Fruit fly (Drosophila melanogaster) whole organism: ENCODE data around the gene CG15412.

Source experiments
- CG8478 ChIP-seq: fragments of >200 bp; optimal IDR thresholded peaks from 2 replicates; lab custom pipeline; 2018; ENCODE audit warnings: inconsistent platforms
- Dll ChIP-seq: fragments of >200 bp; optimal IDR thresholded peaks from 2 replicates; lab custom pipeline; 2017
- EcR ChIP-seq, 2 experiments: fragments of >200 bp; optimal IDR thresholded peaks; 2 replicates each; lab custom pipeline; 2017; ENCODE audit warnings: missing biosample characterization in 2 of 2, missing genetic modification characterization in 2 of 2, missing genetic modification reagents in 2 of 2
- pan ChIP-seq: fragments of >200 bp; optimal IDR thresholded peaks from 2 replicates; lab custom pipeline; 2017
- psq ChIP-seq: fragments of >200 bp; optimal IDR thresholded peaks from 2 replicates; lab custom pipeline; 2017
- usp ChIP-seq: fragments of >200 bp; optimal IDR thresholded peaks from 2 replicates; lab custom pipeline; 2017; ENCODE audit warnings: missing biosample characterization, missing genetic modification characterization, mixed read lengths

The CG15412 gene

DNA sequence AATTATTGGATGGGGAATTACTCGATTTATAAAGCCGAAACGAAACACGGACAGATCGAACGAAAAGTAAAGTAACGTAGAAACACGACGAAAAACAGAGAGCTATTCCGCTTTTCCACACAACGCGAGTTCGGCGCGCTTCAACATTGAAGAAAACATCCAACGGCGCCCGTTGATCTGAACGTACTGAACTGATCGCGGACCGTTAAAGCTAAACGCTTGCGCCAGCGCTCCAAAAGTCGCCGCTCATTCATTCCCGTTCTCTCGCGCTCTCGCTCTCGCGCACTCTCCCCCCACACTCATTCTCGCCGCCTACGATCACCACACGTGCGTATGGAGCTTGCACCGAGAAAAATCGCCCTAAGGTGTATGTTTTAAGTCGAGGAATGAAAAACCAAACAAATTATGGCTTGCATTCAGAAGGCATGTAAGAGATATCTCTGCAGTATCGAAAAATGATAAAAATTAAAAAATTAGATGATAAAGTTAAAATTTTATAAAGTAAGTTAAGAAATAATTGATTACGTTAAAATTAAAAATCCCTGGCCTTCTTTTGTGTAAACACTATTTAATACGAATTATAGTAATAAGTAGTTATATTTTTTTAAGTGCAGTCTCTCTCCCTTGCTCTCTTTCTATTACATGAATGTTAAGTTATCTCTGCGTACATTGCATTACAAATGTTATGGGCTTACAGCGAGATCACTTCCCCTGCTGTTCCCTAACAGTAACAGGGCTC is 20.7 kb downstream of the CG15412 start, which contains the start of gene E23:
E23 (minus strand) TSS at position 188 of the 739 bp plus-strand sequence.
- TF ChIP-seq pan (no peak), usp (GFP tag; lab: Kevin White, UChicago) (no peak), CG8478 (lab: Kevin White, UChicago) (no peak), psq (lab: Kevin White, UChicago) (no peak), EcR (GFP tag; optimal IDR thresholded peaks at IDR 0.05; lab: Kevin White, UChicago) (no peak)

DNA sequence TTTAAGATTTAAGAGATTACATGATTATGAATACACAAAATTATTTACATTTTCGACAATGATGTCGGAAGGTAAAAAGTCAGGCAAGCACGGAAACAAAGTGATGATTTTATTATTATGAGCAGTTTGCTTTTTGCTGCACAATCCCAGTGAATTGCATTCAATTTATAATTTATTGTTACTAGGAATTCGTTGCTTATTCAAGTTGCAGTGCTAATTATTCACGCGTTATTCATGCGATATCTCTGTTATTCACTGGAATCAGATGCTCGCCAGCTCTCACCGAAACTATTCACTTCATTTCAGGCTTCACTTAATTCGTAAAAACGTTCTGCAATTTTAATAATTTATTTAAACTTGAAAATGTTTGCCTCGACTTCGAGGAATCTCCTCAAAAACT is 21.7 kb downstream of the CG15412 start:
- no peak for TF ChIP-seq CG8478 (lab: Kevin White, UChicago)
- no peak for TF ChIP-seq EcR (GFP tag; optimal IDR thresholded peaks at IDR 0.05; lab: Kevin White, UChicago)
- no peak for TF ChIP-seq psq (lab: Kevin White, UChicago)
- no peak for TF ChIP-seq pan
- no peak for TF ChIP-seq Dll (lab: Kevin White, UChicago)
- TF ChIP-seq usp (GFP tag; lab: Kevin White, UChicago) = no peak

DNA sequence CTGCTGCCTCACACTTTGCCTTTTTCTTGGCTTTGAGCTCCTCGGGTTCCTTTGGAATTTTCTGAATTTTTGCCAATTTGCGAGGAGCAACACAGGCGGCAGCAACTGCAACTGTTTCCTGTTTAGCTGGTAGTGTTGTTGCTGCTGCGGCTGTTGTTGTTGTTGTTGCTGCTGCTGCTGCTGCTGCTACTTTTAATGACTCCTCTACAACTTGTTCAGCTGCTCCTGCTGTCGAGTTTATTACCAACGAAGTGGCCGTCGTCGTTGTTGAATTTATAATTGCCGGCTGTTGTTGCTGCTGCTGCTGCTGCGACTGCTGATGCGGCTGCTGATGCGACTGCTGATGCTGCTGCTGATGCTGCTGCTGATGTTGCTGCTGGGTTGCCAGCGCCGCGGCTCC is 22.6 kb downstream of the CG15412 start:
- no peak for TF ChIP-seq usp (GFP tag; lab: Kevin White, UChicago)

DNA sequence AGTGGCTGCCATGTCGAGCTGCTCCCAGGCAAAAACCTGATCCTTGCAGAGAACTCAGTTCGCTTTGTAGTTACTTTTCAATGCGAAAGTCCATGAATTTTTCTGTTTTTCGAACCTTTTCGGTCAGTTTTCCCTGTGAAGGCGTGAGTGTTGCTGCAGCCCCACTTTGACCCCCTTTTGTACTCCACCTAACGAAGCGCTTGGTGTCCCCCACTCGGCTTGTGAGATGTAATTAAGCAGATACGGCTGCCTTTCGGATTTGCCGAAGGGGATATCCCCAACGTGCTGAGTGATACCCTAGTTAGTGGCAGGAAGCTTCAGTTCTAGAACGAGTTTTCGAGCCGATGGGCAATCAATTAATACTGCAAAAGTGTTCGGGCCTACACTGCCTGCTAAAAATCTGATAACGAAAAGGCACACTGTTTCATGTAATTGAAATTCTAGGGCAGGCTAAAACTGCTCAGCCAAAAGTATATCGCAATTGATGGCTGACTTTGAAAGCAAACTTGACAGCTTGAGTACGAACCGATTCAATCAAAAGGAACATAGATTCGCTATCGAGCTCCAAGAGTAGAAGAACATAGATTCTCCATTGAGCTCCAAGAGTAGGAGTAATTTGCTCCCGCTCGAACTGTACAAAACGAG is 23.8 kb downstream of the CG15412 start:
- TF ChIP-seq usp (GFP tag; lab: Kevin White, UChicago) = no peak

DNA sequence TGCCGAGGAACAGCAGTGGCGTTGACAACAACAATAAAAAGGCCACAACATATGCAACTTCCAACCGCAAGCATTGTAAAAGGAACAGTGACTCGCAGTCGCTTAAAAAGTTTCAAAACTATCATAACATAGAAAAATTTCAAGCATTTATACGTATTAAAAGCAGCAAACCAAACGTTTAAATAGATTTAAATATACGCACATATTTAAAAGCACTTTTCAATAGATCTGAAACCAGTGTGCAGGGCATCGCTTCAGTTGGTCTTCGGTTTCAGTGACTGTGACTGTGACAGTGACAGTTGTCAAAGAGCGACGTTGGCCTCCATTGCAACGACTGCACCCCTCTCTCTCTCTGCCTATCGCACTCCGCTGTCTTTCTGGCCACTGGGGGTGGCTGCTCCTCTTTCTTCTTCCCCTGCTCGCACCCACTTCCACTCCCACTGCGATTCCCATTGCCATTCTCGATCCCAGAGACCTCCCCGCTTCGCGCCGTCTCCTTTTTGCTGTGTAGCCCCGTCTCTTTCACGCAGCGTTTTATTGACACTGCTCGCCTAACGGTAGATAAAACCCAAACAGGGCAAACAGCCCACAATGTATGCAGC is 27.3 kb downstream of the CG15412 start:
- TF ChIP-seq psq (lab: Kevin White, UChicago) = no peak
- no peak for TF ChIP-seq pan
- TF ChIP-seq CG8478 (lab: Kevin White, UChicago) = no peak
- no peak for TF ChIP-seq usp (GFP tag; lab: Kevin White, UChicago)
- no peak for TF ChIP-seq EcR (GFP tag; optimal IDR thresholded peaks at IDR 0.05; lab: Kevin White, UChicago)

DNA sequence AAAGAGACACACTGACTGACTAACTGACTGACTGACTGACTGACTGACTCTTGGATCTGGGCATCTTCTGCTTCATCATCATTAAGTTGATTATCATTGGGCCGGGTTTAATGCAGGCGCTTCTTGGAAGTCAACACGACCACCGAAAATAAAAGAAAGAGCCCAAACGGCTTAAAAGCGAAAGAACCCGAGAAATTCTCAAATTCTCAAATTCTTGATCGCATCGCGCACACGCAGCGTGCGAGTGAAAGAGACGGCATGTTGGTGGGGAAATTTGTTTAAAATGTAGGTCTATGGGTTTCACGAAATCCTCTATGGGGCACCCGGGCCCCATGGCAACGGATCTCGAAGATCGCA is 29.1 kb downstream of the CG15412 start:
- TF ChIP-seq CG8478 (lab: Kevin White, UChicago) (no peak), EcR (GFP tag; optimal IDR thresholded peaks at IDR 0.05; lab: Kevin White, UChicago) (no peak), psq (lab: Kevin White, UChicago) (no peak)

DNA sequence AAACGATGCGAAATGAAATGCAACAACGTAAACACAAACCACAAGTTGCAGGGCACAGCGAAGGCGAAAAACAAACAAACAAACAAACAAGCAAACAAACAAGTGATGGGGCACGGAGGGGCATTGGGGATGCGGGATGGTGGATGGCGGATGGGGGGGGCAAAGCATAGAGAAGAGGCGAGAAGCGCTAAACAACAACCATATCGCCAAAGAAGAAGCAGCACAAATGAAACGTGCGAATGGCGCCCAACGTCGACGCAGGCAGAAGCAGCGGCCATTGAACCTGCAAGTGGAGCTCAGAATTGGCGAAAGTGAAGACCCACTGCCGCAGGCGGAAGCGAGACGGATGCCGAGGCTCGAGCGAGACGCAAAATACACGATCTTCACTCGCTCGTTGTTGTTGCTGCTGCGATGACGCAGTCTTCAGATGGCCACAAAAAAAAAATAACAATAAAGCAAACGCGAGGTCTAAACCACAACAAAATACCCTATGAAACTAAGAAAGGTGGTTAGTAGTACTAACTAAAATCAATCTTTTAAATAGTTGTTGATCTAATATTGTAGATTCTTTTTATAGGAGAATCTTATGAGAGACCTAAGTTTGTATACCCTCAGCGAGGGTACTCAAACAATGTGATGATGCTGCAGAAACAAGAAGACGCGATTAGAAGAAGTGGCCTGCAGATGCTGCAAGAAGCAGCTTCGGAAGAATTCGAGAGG is 29.6 kb downstream of the CG15412 start:
- TF ChIP-seq psq (lab: Kevin White, UChicago) (no peak), Dll (lab: Kevin White, UChicago) (peak; percentile 14), pan (no peak), usp (GFP tag; lab: Kevin White, UChicago) (no peak), EcR (GFP tag; optimal IDR thresholded peaks at IDR 0.05; lab: Kevin White, UChicago) (peak; percentile 91 to 97)

DNA sequence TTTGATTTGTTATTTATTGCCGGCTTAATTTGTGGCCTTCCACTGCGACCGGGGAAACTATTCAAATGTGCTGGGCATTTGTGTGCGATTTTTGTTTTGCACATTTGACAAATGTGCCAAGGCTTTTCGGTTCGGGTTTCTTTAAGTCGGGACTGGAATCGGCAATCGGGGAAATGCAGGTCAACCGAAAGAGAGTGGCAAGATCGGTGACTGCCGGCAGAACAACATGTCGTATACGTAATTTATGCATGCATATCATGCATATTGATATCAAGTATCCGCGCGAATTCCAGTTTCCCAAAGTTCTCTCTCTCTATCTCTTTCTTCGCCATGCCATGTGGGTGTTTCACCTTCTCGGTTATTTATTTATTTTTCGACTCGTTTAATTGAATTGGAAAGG is 33.1 kb downstream of the CG15412 start:
- TF ChIP-seq EcR (GFP tag; optimal IDR thresholded peaks at IDR 0.05; lab: Kevin White, UChicago) (no peak), psq (lab: Kevin White, UChicago) (no peak), Dll (lab: Kevin White, UChicago) (no peak), usp (GFP tag; lab: Kevin White, UChicago) (no peak), CG8478 (lab: Kevin White, UChicago) (no peak), pan (no peak)

DNA sequence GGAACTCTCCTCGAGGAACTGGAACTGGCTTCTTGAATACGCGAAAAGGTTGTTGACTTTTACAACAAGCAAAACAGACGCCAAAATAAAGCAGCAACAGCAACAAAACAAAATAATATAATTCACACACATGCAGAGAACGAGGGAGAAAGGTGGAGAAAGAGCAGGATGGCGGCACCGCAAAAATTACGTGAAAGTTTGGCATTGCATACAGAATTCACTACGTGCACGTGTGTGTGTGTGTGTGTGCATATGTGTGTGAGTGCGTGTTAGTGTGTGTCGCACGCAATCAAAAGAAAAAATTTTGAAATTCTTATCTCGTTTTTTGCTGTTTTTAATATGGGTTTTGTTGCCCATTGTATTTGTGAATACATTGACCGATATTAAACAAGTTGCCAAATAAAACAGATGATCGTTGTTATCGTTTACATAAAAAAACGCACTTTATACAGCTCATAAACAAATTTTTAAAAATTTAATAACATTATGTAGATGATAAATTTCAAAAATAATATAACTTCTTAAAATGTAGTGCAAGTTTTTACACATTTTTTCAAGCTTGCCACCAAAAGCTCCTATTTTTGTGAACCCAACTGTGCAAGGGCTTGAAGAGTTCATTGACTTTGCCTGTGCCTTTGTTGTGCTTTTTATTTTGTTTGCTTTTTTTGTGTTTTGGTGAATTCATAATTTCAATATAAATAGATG is 34.1 kb downstream of the CG15412 start:
- TF ChIP-seq psq (lab: Kevin White, UChicago) (no peak), Dll (lab: Kevin White, UChicago) (no peak), usp (GFP tag; lab: Kevin White, UChicago) (no peak), EcR (GFP tag; optimal IDR thresholded peaks at IDR 0.05; lab: Kevin White, UChicago) (peak; percentile 10 to 68)

DNA sequence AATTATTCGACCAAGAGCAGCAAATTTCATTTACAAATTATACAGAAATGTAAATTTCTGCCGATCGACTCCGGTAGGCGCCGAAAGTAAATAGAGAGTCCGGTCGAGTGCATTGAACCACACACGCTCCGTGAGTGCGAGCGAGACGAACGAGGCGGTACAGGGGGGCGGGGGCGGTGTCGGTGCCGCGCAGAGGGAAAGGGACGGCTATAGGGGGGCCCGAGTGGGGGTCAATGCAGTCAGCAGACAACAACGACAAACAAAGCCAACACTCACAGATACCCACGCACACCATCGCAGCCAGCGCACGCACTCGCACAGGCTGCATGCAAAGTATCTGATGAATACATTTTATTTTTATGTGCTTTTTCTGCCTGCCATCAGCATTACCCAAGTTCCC is 36.1 kb downstream of the CG15412 start:
- TF ChIP-seq usp (GFP tag; lab: Kevin White, UChicago) (no peak), EcR (GFP tag; optimal IDR thresholded peaks at IDR 0.05; lab: Kevin White, UChicago) (peak; percentile 96 to 97)

DNA sequence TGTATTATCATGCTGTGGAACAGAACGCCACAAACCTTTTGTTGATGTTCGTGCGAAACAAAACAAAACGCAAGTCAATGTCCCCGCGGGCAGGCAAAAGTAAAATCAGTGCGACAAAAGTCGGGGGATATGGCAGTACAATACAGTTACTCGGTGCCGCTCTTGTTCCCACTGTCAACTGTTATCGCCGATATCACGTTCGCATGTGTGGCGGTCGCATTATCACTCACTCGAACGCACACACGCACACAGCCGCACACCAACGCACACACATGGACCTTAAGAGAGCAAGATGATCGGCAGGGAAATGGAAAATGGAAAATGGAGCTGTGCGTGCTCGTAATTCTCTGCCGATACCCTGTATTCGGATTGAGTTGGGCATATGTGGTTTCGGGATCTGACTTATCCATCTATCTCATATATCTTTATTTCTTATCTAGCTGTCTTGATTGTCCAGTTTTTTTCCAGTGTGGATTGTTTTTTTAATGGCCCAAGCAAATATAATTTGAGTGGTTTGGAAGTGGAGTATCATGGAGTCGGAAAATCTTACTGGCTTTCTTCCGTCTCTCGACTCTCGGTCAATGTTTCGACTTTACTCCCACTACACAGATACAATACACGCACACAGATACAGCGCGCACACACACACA is 36.8 kb downstream of the CG15412 start:
- TF ChIP-seq Dll (lab: Kevin White, UChicago) = no peak
- TF ChIP-seq EcR (GFP tag; optimal IDR thresholded peaks at IDR 0.05; lab: Kevin White, UChicago) = no peak
- no peak for TF ChIP-seq CG8478 (lab: Kevin White, UChicago)
- TF ChIP-seq psq (lab: Kevin White, UChicago) = no peak
- TF ChIP-seq pan = peak; percentile 57
